Fruit fly (Drosophila melanogaster) whole organism, embryonic: ENCODE results near the gene ddbt.

Source experiments
- ATbp ChIP-seq: fragments of 200-800 bp; sonication (Bioruptor generic); optimal IDR thresholded peaks from 2 replicates; lab custom pipeline; 2017; ENCODE audit warnings: missing biosample characterization, mild to moderate bottlenecking, missing genetic modification characterization, missing genetic modification reagents
- Abd-B ChIP-seq: fragments of 200-800 bp; sonication (Bioruptor generic); optimal IDR thresholded peaks from 2 replicates; lab custom pipeline; 2018; ENCODE audit warnings: missing biosample characterization, mild to moderate bottlenecking, missing genetic modification characterization, moderate library complexity
- CG10321 ChIP-seq: fragments of 200-800 bp; sonication (Bioruptor generic); IDR thresholded peaks from 2 replicates; pipeline ENCODE4 v1.3.6; 2022; ENCODE audit warnings: missing biosample characterization, missing genetic modification characterization
- CG10959 ChIP-seq: fragments of 200-800 bp; sonication (Bioruptor generic); IDR thresholded peaks from 2 replicates; pipeline ENCODE4 v1.3.6; 2022; ENCODE audit warnings: missing biosample characterization, missing genetic modification characterization
- CG11398 ChIP-seq: fragments of 200-800 bp; sonication (Bioruptor generic); optimal IDR thresholded peaks from 2 replicates; lab custom pipeline; 2016; ENCODE audit warnings: missing biosample characterization, missing genetic modification characterization
- CG11560 ChIP-seq: fragments of 200-800 bp; sonication (Bioruptor generic); IDR thresholded peaks from 3 replicates; pipeline ENCODE4 v1.3.6; 2022; ENCODE audit warnings: missing biosample characterization, missing genetic modification characterization
- CG13624 ChIP-seq: fragments of 200-800 bp; sonication (Bioruptor generic); optimal IDR thresholded peaks from 2 replicates; lab custom pipeline; 2016; ENCODE audit warnings: missing biosample characterization, missing genetic modification characterization
- CG15011 ChIP-seq: fragments of 200-800 bp; sonication (Bioruptor generic); optimal IDR thresholded peaks from 3 replicates; lab custom pipeline; 2018; ENCODE audit warnings: missing biosample characterization, mild to moderate bottlenecking, missing genetic modification characterization
- CG16779 ChIP-seq: fragments of 200-800 bp; sonication (Bioruptor generic); IDR thresholded peaks from 2 replicates; pipeline ENCODE4 v1.3.6; 2022; ENCODE audit warnings: missing biosample characterization, missing genetic modification characterization
- CG16815 ChIP-seq: fragments of 200-800 bp; sonication (Bioruptor generic); optimal IDR thresholded peaks from 3 replicates; lab custom pipeline; 2017; ENCODE audit warnings: missing biosample characterization, mild to moderate bottlenecking, missing genetic modification characterization
- CG16863 ChIP-seq: fragments of 200-800 bp; sonication (Bioruptor generic); optimal IDR thresholded peaks from 3 replicates; lab custom pipeline; 2016; ENCODE audit warnings: missing biosample characterization, missing genetic modification characterization
- CG18764 ChIP-seq: fragments of 200-800 bp; sonication (Bioruptor generic); optimal IDR thresholded peaks from 3 replicates; lab custom pipeline; 2016; ENCODE audit warnings: missing biosample characterization, missing genetic modification characterization
- CG2199 ChIP-seq: fragments of 200-800 bp; sonication (Bioruptor generic); IDR thresholded peaks from 3 replicates; pipeline ENCODE4 v1.3.6; 2022; ENCODE audit warnings: missing biosample characterization, missing genetic modification characterization
- CG2875 ChIP-seq: fragments of 200-800 bp; sonication (Bioruptor generic); optimal IDR thresholded peaks from 2 replicates; lab custom pipeline; 2017; ENCODE audit warnings: missing biosample characterization, mild to moderate bottlenecking, missing genetic modification characterization, missing genetic modification reagents
- CG2889 ChIP-seq: fragments of 200-800 bp; sonication (Bioruptor generic); IDR thresholded peaks from 3 replicates; pipeline ENCODE4 v1.3.6; 2022; ENCODE audit warnings: missing biosample characterization, missing genetic modification characterization
- CG33557 ChIP-seq: fragments of 200-800 bp; sonication (Bioruptor generic); optimal IDR thresholded peaks from 2 replicates; lab custom pipeline; 2019; ENCODE audit warnings: missing biosample characterization, mild to moderate bottlenecking, missing genetic modification characterization, moderate library complexity
- CG34376 ChIP-seq: fragments of 200-800 bp; sonication (Bioruptor generic); optimal IDR thresholded peaks from 2 replicates; lab custom pipeline; 2018; ENCODE audit warnings: missing biosample characterization, mild to moderate bottlenecking, missing genetic modification characterization
- CG3726 ChIP-seq: fragments of 200-800 bp; sonication (Bioruptor generic); IDR thresholded peaks from 3 replicates; pipeline ENCODE4, ENCODE4 v1.3.6; 2022; ENCODE audit warnings: missing biosample characterization, missing genetic modification characterization
- CG42726 ChIP-seq: fragments of 200-800 bp; sonication (Bioruptor generic); IDR thresholded peaks from 2 replicates; pipeline ENCODE4 v1.3.6; 2022; ENCODE audit warnings: missing biosample characterization, missing genetic modification characterization; ENCODE audit not compliant: partially characterized antibody
- CG4282 ChIP-seq: fragments of 200-800 bp; sonication (Bioruptor generic); optimal IDR thresholded peaks from 2 replicates; lab custom pipeline; 2016; ENCODE audit warnings: missing biosample characterization, missing genetic modification characterization
- CG5953 ChIP-seq: fragments of 200-800 bp; sonication (Bioruptor generic); IDR thresholded peaks from 2 replicates; pipeline ENCODE4 v1.3.6; 2022; ENCODE audit warnings: missing biosample characterization, missing genetic modification characterization
- CG7271 ChIP-seq: fragments of 200-800 bp; sonication (Bioruptor generic); optimal IDR thresholded peaks from 2 replicates; lab custom pipeline; 2018; ENCODE audit warnings: missing biosample characterization, mild to moderate bottlenecking, missing genetic modification characterization, moderate library complexity
- CG7786 ChIP-seq: fragments of 200-800 bp; sonication (Bioruptor generic); optimal IDR thresholded peaks from 2 replicates; lab custom pipeline; 2016; ENCODE audit warnings: missing biosample characterization, missing genetic modification characterization
- CkIIα-i1 ChIP-seq: fragments of 200-800 bp; sonication (Bioruptor generic); IDR thresholded peaks from 2 replicates; pipeline ENCODE4 v1.3.6; 2022; ENCODE audit warnings: missing biosample characterization, missing genetic modification characterization
- Dip2 ChIP-seq: fragments of 200-800 bp; sonication (Bioruptor generic); IDR thresholded peaks from 2 replicates; pipeline ENCODE4 v1.3.6; 2022; ENCODE audit warnings: missing biosample characterization, missing genetic modification characterization
- E2f1 ChIP-seq: fragments of 200-800 bp; sonication (Bioruptor generic); IDR thresholded peaks from 2 replicates; pipeline ENCODE4 v1.3.6; 2022; ENCODE audit warnings: missing biosample characterization, missing genetic modification characterization
- Hey ChIP-seq: fragments of 200-800 bp; sonication (Bioruptor generic); optimal IDR thresholded peaks from 3 replicates; lab custom pipeline; 2018; ENCODE audit warnings: missing biosample characterization, mild to moderate bottlenecking, missing genetic modification characterization
- Hr78 ChIP-seq, 2 experiments: fragments of 200-800 bp in 1 of 2; fragments of >200 bp in 1 of 2; sonication (Bioruptor generic) in 1 of 2; optimal IDR thresholded peaks; 2 replicates each; lab custom pipeline; 2017 to 2019; ENCODE audit warnings: missing biosample characterization in 2 of 2, missing genetic modification characterization in 2 of 2, mild to moderate bottlenecking in 1 of 2, moderate library complexity in 1 of 2
- MBD-R2 ChIP-seq: fragments of 200-800 bp; sonication (Bioruptor generic); IDR thresholded peaks from 2 replicates; pipeline ENCODE4 v1.3.6; 2022; ENCODE audit warnings: missing biosample characterization, missing genetic modification characterization
- Meics ChIP-seq: fragments of 200-800 bp; sonication (Bioruptor generic); optimal IDR thresholded peaks from 2 replicates; lab custom pipeline; 2017; ENCODE audit warnings: missing biosample characterization, mild to moderate bottlenecking, missing genetic modification characterization
- PHDP ChIP-seq: fragments of 200-800 bp; sonication (Bioruptor generic); optimal IDR thresholded peaks from 3 replicates; lab custom pipeline; 2018; ENCODE audit warnings: missing biosample characterization, mild to moderate bottlenecking, missing genetic modification characterization, moderate library complexity
- Xbp1 ChIP-seq: fragments of 200-800 bp; sonication (Bioruptor generic); optimal IDR thresholded peaks from 3 replicates; lab custom pipeline; 2016; ENCODE audit warnings: missing biosample characterization, mild to moderate bottlenecking, missing genetic modification characterization
- al ChIP-seq: fragments of 200-800 bp; sonication (Bioruptor generic); IDR thresholded peaks from 2 replicates; pipeline ENCODE4 v1.3.6; 2022; ENCODE audit warnings: missing biosample characterization, missing genetic modification characterization
- bigmax ChIP-seq: fragments of 200-800 bp; sonication (Bioruptor generic); optimal IDR thresholded peaks from 2 replicates; lab custom pipeline; 2018; ENCODE audit warnings: missing biosample characterization, mild to moderate bottlenecking, missing genetic modification characterization
- chinmo ChIP-seq: fragments of 200-800 bp; sonication (Bioruptor generic); IDR thresholded peaks from 4 replicates; pipeline ENCODE4 v1.3.6; 2022; ENCODE audit warnings: missing biosample characterization, missing genetic modification characterization; ENCODE audit not compliant: partially characterized antibody
- croc ChIP-seq: fragments of 200-800 bp; sonication (Bioruptor generic); conservative IDR thresholded peaks from 3 replicates; pipeline ENCODE4 v1.3.6; 2022; ENCODE audit warnings: missing biosample characterization, missing genetic modification characterization
- fd96Cb ChIP-seq: fragments of 200-800 bp; sonication (Bioruptor generic); optimal IDR thresholded peaks from 2 replicates; lab custom pipeline; 2018; ENCODE audit warnings: missing biosample characterization, mild to moderate bottlenecking, missing genetic modification characterization, moderate library complexity
- fru ChIP-seq: fragments of >200 bp; optimal IDR thresholded peaks from 2 replicates; lab custom pipeline; 2017
- fu2 ChIP-seq: fragments of 200-800 bp; sonication (Bioruptor generic); optimal IDR thresholded peaks from 2 replicates; lab custom pipeline; 2016; ENCODE audit warnings: missing biosample characterization, missing genetic modification characterization
- gcm2 ChIP-seq: fragments of 200-800 bp; sonication (Bioruptor generic); optimal IDR thresholded peaks from 2 replicates; lab custom pipeline; 2016; ENCODE audit warnings: missing biosample characterization, missing genetic modification characterization
- luna ChIP-seq: fragments of 200-800 bp; sonication (Bioruptor generic); optimal IDR thresholded peaks from 2 replicates; lab custom pipeline; 2016; ENCODE audit warnings: missing biosample characterization, missing genetic modification characterization
- odd ChIP-seq: fragments of 200-800 bp; sonication (Bioruptor generic); optimal IDR thresholded peaks from 2 replicates; lab custom pipeline; 2017; ENCODE audit warnings: missing biosample characterization, mild to moderate bottlenecking, missing genetic modification characterization
- org-1 ChIP-seq: fragments of 200-800 bp; sonication (Bioruptor generic); optimal IDR thresholded peaks from 2 replicates; lab custom pipeline; 2017; ENCODE audit warnings: missing biosample characterization, missing genetic modification characterization
- pfk ChIP-seq: fragments of 200-800 bp; sonication (Bioruptor generic); optimal IDR thresholded peaks from 2 replicates; lab custom pipeline; 2018; ENCODE audit warnings: missing biosample characterization, mild to moderate bottlenecking, missing genetic modification characterization, moderate library complexity
- ro ChIP-seq: fragments of 200-800 bp; sonication (Bioruptor generic); IDR thresholded peaks from 2 replicates; pipeline ENCODE4 v1.3.6; 2022; ENCODE audit warnings: missing biosample characterization, missing genetic modification characterization
- sd ChIP-seq: fragments of 200-800 bp; sonication (Bioruptor generic); optimal IDR thresholded peaks from 3 replicates; lab custom pipeline; 2018; ENCODE audit warnings: missing biosample characterization, mild to moderate bottlenecking, missing genetic modification characterization, moderate library complexity
- stc ChIP-seq: fragments of 200-800 bp; sonication (Bioruptor generic); IDR thresholded peaks from 2 replicates; pipeline ENCODE4 v1.3.6; 2022; ENCODE audit warnings: missing biosample characterization, missing genetic modification characterization
- tna ChIP-seq: fragments of 200-800 bp; sonication (Bioruptor generic); IDR thresholded peaks from 2 replicates; pipeline ENCODE4 v1.3.6; 2022; ENCODE audit warnings: missing biosample characterization, missing genetic modification characterization; ENCODE audit not compliant: partially characterized antibody
- twi ChIP-seq: fragments of 200-800 bp; optimal IDR thresholded peaks from 2 replicates; lab custom pipeline; 2019; ENCODE audit warnings: missing biosample characterization, mild to moderate bottlenecking, missing genetic modification characterization, moderate library complexity
- unc-4 ChIP-seq: fragments of 200-800 bp; sonication (Bioruptor generic); IDR thresholded peaks from 2 replicates; pipeline ENCODE4 v1.3.6; 2022; ENCODE audit warnings: missing biosample characterization, missing genetic modification characterization; ENCODE audit not compliant: partially characterized antibody

ddbt gene

dm6 chr3L:270760-271500 is 46.0 kb upstream of the ddbt start, which contains the start of gene miple2 (continued):
- TF ChIP-seq CG16863 (GFP tag; lab: Kevin White, UChicago) = peak; percentile 55
- peak; percentile 37 for TF ChIP-seq CG15011
- no peak for TF ChIP-seq CG5953 (GFP tag; lab: Robert Waterston, UW)
- no peak for TF ChIP-seq al (GFP tag; lab: Robert Waterston, UW)
- peak; percentile 23 for TF ChIP-seq Hey (tag; lab: Kevin White, UChicago)
- no peak for TF ChIP-seq CG10321
- no peak for TF ChIP-seq CG3726 (GFP tag; lab: Robert Waterston, UW)
- TF ChIP-seq croc = no peak
- TF ChIP-seq PHDP (tag; lab: Kevin White, UChicago) = peak; percentile 53
- TF ChIP-seq gcm2 (GFP tag; lab: Kevin White, UChicago) = peak; percentile 4
- peak; percentile 53 for TF ChIP-seq CG2875
- peak; percentile 57 for TF ChIP-seq twi (tag; lab: Kevin White, UChicago)
- TF ChIP-seq ro (GFP tag; lab: Robert Waterston, UW) = no peak
- TF ChIP-seq bigmax = peak; percentile 7
- TF ChIP-seq sd (tag; lab: Kevin White, UChicago) = peak; percentile 92
- no peak for TF ChIP-seq CG7271 (tag; lab: Kevin White, UChicago)
- TF ChIP-seq unc-4 = no peak
- no peak for TF ChIP-seq Abd-B (GFP tag; lab: Kevin White, UChicago)
- peak in 1 of 2 experiments; percentile 93 for TF ChIP-seq Hr78 (GFP tag; optimal IDR thresholded peaks at IDR 0.05; lab: Kevin White, UChicago)
- peak; percentile 54 for TF ChIP-seq org-1 (GFP tag; lab: Kevin White, UChicago)
- peak; percentile 27 for TF ChIP-seq CG13624 (GFP tag; lab: Kevin White, UChicago)
- TF ChIP-seq CG11398 (GFP tag; lab: Kevin White, UChicago) = peak; percentile 71
- TF ChIP-seq CG2889 = no peak
- no peak for TF ChIP-seq fru (lab: Kevin White, UChicago)
- TF ChIP-seq E2f1 = 0 out of 2 replicates have a peak, but pooled peaks have one; percentile 11
- peak; percentile 36 for TF ChIP-seq Xbp1 (GFP tag; lab: Kevin White, UChicago)
- no peak for TF ChIP-seq Dip2 (GFP tag; lab: Robert Waterston, UW)
- TF ChIP-seq fd96Cb = peak; percentile 20
- TF ChIP-seq stc = no peak
- peak; percentile 66 for TF ChIP-seq pfk (GFP tag; lab: Kevin White, UChicago)
- TF ChIP-seq ATbp (GFP tag; lab: Kevin White, UChicago) = peak; percentile 42
- peak; percentile 69 for TF ChIP-seq CG34376 (GFP tag; lab: Kevin White, UChicago)
- peak; percentile 46 for TF ChIP-seq CG7786 (GFP tag; lab: Kevin White, UChicago)
- TF ChIP-seq CkIIα-i1 (GFP tag; lab: Robert Waterston, UW) = no peak
- peak; percentile 68; the same call in 3 of the 4 replicates for TF ChIP-seq chinmo (GFP tag; lab: Robert Waterston, UW)
- TF ChIP-seq CG16779 (GFP tag; lab: Robert Waterston, UW) = no peak
- TF ChIP-seq fu2 = no peak
- no peak for TF ChIP-seq MBD-R2
- TF ChIP-seq luna = peak; percentile 3
- TF ChIP-seq tna (GFP tag; lab: Robert Waterston, UW) = no peak
- no peak for TF ChIP-seq CG42726 (GFP tag; lab: Robert Waterston, UW)
- TF ChIP-seq CG11560 (tag; lab: Robert Waterston, UW) = no peak
- TF ChIP-seq CG18764 (GFP tag; lab: Kevin White, UChicago) = peak; percentile 11
- TF ChIP-seq CG2199 = no peak
- peak; percentile 54 for TF ChIP-seq odd
- peak; percentile 60 for TF ChIP-seq Meics
- peak; percentile 63 for TF ChIP-seq CG33557
- no peak for TF ChIP-seq CG16815
- no peak for TF ChIP-seq CG4282 (GFP tag; lab: Kevin White, UChicago)
- no peak for TF ChIP-seq CG10959 (GFP tag; lab: Robert Waterston, UW)
